Fruit fly (Drosophila melanogaster): ENCODE measurements around the gene CG15024.

dm6 chr3L:4507846-4508245 lies 44.2 kb upstream of the CG15024 start:
- TF ChIP-seq rgr (GFP tag; optimal IDR thresholded peaks at IDR 0.05) (no peak), psq (GFP tag; optimal IDR thresholded peaks at IDR 0.05) (no peak), Vsx2 (GFP tag; optimal IDR thresholded peaks at IDR 0.05; ENCODE audit: partially characterized antibody) (no peak), Mio (GFP tag; optimal IDR thresholded peaks at IDR 0.05) (no peak), Abd-B (GFP tag; optimal IDR thresholded peaks at IDR 0.05) (no peak), GATAd (GFP tag; optimal IDR thresholded peaks at IDR 0.05) (no peak), foxo (GFP tag; optimal IDR thresholded peaks at IDR 0.05) (no peak)

Measured in whole organism, wandering third instar larva.